Worm (Caenorhabditis elegans) whole organism, L2 larva: ENCODE measurements around the gene rpl-42.
A peak's percentile ranks its signal among the peaks of the same experiment; 100 is the strongest.

ENCODE experiments used
- C34F6.9 ChIP-seq: fragments of 150-350 bp; optimal IDR thresholded peaks from 2 replicates; lab custom pipeline; 2014; ENCODE audit warnings: missing biosample characterization, missing genetic modification characterization
- F13H6.1 ChIP-seq: sonication (generic microtip); optimal IDR thresholded peaks from 2 replicates; lab custom pipeline; 2016; ENCODE audit warnings: missing genetic modification characterization, missing compliant biosample characterization
- R02D3.7 ChIP-seq: fragments of 150-350 bp; optimal IDR thresholded peaks from 2 replicates; lab custom pipeline; 2014; ENCODE audit warnings: missing biosample characterization, missing genetic modification characterization
- Y55F3AM.14 ChIP-seq: fragments of 200-800 bp; sonication (Bioruptor generic); optimal IDR thresholded peaks from 2 replicates; lab custom pipeline; 2018; ENCODE audit warnings: mild to moderate bottlenecking, missing genetic modification characterization, missing compliant biosample characterization
- ZK546.5 ChIP-seq: sonication (generic microtip); optimal IDR thresholded peaks from 2 replicates; lab custom pipeline; 2017; ENCODE audit warnings: missing biosample characterization, missing genetic modification characterization
- alr-1 ChIP-seq: fragments of 150-350 bp; optimal IDR thresholded peaks from 2 replicates; lab custom pipeline; 2014; ENCODE audit warnings: missing biosample characterization, missing genetic modification characterization
- aly-2 ChIP-seq: fragments of 150-350 bp; optimal IDR thresholded peaks from 2 replicates; lab custom pipeline; 2014; ENCODE audit warnings: missing biosample characterization, missing genetic modification characterization
- ama-1 ChIP-seq: fragments of 150-350 bp; optimal IDR thresholded peaks from 2 replicates; lab custom pipeline; 2018; ENCODE audit warnings: inconsistent platforms
- blmp-1 ChIP-seq: sonication (generic microtip); optimal IDR thresholded peaks from 2 replicates; lab custom pipeline; 2017; ENCODE audit warnings: missing genetic modification characterization, mild to moderate bottlenecking, missing compliant biosample characterization, antibody characterized with exemption, moderate library complexity; ENCODE audit not compliant: insufficient read depth
- ceh-16 ChIP-seq: fragments of 150-350 bp; optimal IDR thresholded peaks from 2 replicates; lab custom pipeline; 2014; ENCODE audit warnings: missing biosample characterization, missing genetic modification characterization
- ceh-82 ChIP-seq: fragments of 150-350 bp; optimal IDR thresholded peaks from 2 replicates; lab custom pipeline; 2014; ENCODE audit warnings: missing biosample characterization, missing genetic modification characterization
- crh-2 ChIP-seq: sonication (generic microtip); optimal IDR thresholded peaks from 2 replicates; lab custom pipeline; 2017; ENCODE audit warnings: missing biosample characterization, missing genetic modification characterization
- dmd-4 ChIP-seq: sonication (generic microtip); optimal IDR thresholded peaks from 2 replicates; lab custom pipeline; 2017; ENCODE audit warnings: missing biosample characterization, missing genetic modification characterization
- elt-1 ChIP-seq: fragments of 150-350 bp; optimal IDR thresholded peaks from 2 replicates; lab custom pipeline; 2014; ENCODE audit warnings: missing biosample characterization, missing genetic modification characterization
- fos-1 ChIP-seq: fragments of 150-350 bp; optimal IDR thresholded peaks from 2 replicates; lab custom pipeline; 2014; ENCODE audit warnings: missing biosample characterization, missing genetic modification characterization
- gmeb-1 ChIP-seq: fragments of 150-350 bp; optimal IDR thresholded peaks from 2 replicates; lab custom pipeline; 2014; ENCODE audit warnings: missing biosample characterization, missing genetic modification characterization
- lin-11 ChIP-seq: fragments of 150-350 bp; sonication (generic microtip); optimal IDR thresholded peaks from 2 replicates; lab custom pipeline; 2014; ENCODE audit warnings: missing biosample characterization, missing genetic modification characterization, inconsistent platforms, mixed read lengths
- lin-39 ChIP-seq: fragments of 150-350 bp; optimal IDR thresholded peaks from 2 replicates; lab custom pipeline; 2014; ENCODE audit warnings: missing biosample characterization, missing genetic modification reagents, missing genetic modification characterization
- lsy-2 ChIP-seq, 2 experiments: fragments of 150-350 bp in 1 of 2; sonication (generic microtip) in 1 of 2; optimal IDR thresholded peaks; 2 replicates each; lab custom pipeline; 2014 to 2017; ENCODE audit warnings: missing biosample characterization in 2 of 2, missing genetic modification characterization in 2 of 2
- mab-5 ChIP-seq: fragments of 150-350 bp; optimal IDR thresholded peaks from 2 replicates; lab custom pipeline; 2014; ENCODE audit warnings: missing biosample characterization, missing genetic modification characterization
- mbf-1 ChIP-seq: sonication (generic microtip); optimal IDR thresholded peaks from 2 replicates; lab custom pipeline; 2017; ENCODE audit warnings: missing biosample characterization, missing genetic modification characterization
- mdl-1 ChIP-seq, 2 experiments: fragments of 150-350 bp in 1 of 2; sonication (generic microtip) in 1 of 2; optimal IDR thresholded peaks; 2 replicates each; lab custom pipeline; 2017; ENCODE audit warnings: missing biosample characterization in 2 of 2, missing genetic modification characterization in 2 of 2
- nhr-10 ChIP-seq: sonication (generic microtip); optimal IDR thresholded peaks from 2 replicates; lab custom pipeline; 2017; ENCODE audit warnings: missing biosample characterization, missing genetic modification characterization
- nhr-11 ChIP-seq: fragments of 150-350 bp; optimal IDR thresholded peaks from 2 replicates; lab custom pipeline; 2014; ENCODE audit warnings: missing biosample characterization, missing genetic modification characterization
- nhr-12 ChIP-seq: fragments of 150-350 bp; optimal IDR thresholded peaks from 2 replicates; lab custom pipeline; 2014; ENCODE audit warnings: missing biosample characterization, missing genetic modification characterization
- nhr-129 ChIP-seq: fragments of 150-350 bp; optimal IDR thresholded peaks from 2 replicates; lab custom pipeline; 2014; ENCODE audit warnings: missing biosample characterization, missing genetic modification characterization
- nhr-21 ChIP-seq: fragments of 150-350 bp; optimal IDR thresholded peaks from 2 replicates; lab custom pipeline; 2014; ENCODE audit warnings: missing biosample characterization, missing genetic modification characterization
- nhr-23 ChIP-seq: fragments of 150-350 bp; optimal IDR thresholded peaks from 2 replicates; lab custom pipeline; 2014; ENCODE audit warnings: missing biosample characterization, missing genetic modification reagents, missing genetic modification characterization
- nhr-237 ChIP-seq: fragments of 150-350 bp; optimal IDR thresholded peaks from 2 replicates; lab custom pipeline; 2014; ENCODE audit warnings: missing biosample characterization, missing genetic modification characterization
- nhr-25 ChIP-seq: fragments of 150-350 bp; sonication (generic microtip); optimal IDR thresholded peaks from 3 replicates; lab custom pipeline; 2014; ENCODE audit warnings: missing biosample characterization, missing genetic modification characterization
- nhr-6 ChIP-seq: fragments of 150-350 bp; optimal IDR thresholded peaks from 2 replicates; lab custom pipeline; 2014; ENCODE audit warnings: missing biosample characterization, missing genetic modification characterization
- nhr-77 ChIP-seq: fragments of 150-350 bp; optimal IDR thresholded peaks from 2 replicates; lab custom pipeline; 2014; ENCODE audit warnings: missing biosample characterization, missing genetic modification characterization
- peb-1 ChIP-seq: fragments of 150-350 bp; optimal IDR thresholded peaks from 2 replicates; lab custom pipeline; 2014; ENCODE audit warnings: missing biosample characterization, missing genetic modification characterization
- skn-1 ChIP-seq: sonication (generic microtip); optimal IDR thresholded peaks from 2 replicates; lab custom pipeline; 2017; ENCODE audit warnings: missing biosample characterization, missing genetic modification characterization
- sma-3 ChIP-seq: sonication (generic microtip); optimal IDR thresholded peaks from 2 replicates; lab custom pipeline; 2016; ENCODE audit warnings: missing genetic modification reagents, missing genetic modification characterization, missing compliant biosample characterization
- sma-9 ChIP-seq, 2 experiments: fragments of 150-350 bp in 1 of 2; sonication (generic microtip) in 1 of 2; optimal IDR thresholded peaks; 2 replicates each; lab custom pipeline; 2014 to 2016; ENCODE audit warnings: missing genetic modification characterization in 2 of 2, mild to moderate bottlenecking in 1 of 2, missing biosample characterization in 1 of 2, missing compliant biosample characterization in 1 of 2, missing genetic modification reagents in 1 of 2, moderate library complexity in 1 of 2
- snpc-4 ChIP-seq: fragments of 150-350 bp; optimal IDR thresholded peaks from 2 replicates; lab custom pipeline; 2014; ENCODE audit warnings: missing biosample characterization, missing genetic modification characterization
- unc-39 ChIP-seq: fragments of 150-350 bp; optimal IDR thresholded peaks from 2 replicates; lab custom pipeline; 2014; ENCODE audit warnings: missing biosample characterization, missing genetic modification characterization
- unc-55 ChIP-seq: fragments of 150-350 bp; sonication (generic microtip); optimal IDR thresholded peaks from 3 replicates; lab custom pipeline; 2014; ENCODE audit warnings: missing biosample characterization, missing genetic modification reagents, missing genetic modification characterization
- unc-62 ChIP-seq: fragments of 150-350 bp; optimal IDR thresholded peaks from 2 replicates; lab custom pipeline; 2014; ENCODE audit warnings: missing biosample characterization, missing genetic modification reagents, missing genetic modification characterization
- zag-1 ChIP-seq: fragments of 150-350 bp; optimal IDR thresholded peaks from 2 replicates; lab custom pipeline; 2014; ENCODE audit warnings: missing biosample characterization, missing genetic modification characterization
- ztf-1 ChIP-seq: fragments of 200-800 bp; sonication (Bioruptor generic); conservative IDR thresholded peaks from 2 replicates; pipeline ENCODE4 v1.3.6; 2022; ENCODE audit warnings: missing genetic modification characterization, missing compliant biosample characterization
- ztf-11 ChIP-seq: sonication (generic microtip); optimal IDR thresholded peaks from 2 replicates; lab custom pipeline; 2017; ENCODE audit warnings: missing biosample characterization, missing genetic modification characterization
- ztf-4 ChIP-seq: fragments of 150-350 bp; optimal IDR thresholded peaks from 2 replicates; lab custom pipeline; 2014; ENCODE audit warnings: missing biosample characterization, missing genetic modification characterization

rpl-42 gene

ce11 chrII:11076550-11076949, 16.0 kb upstream of the rpl-42 start:
- TF ChIP-seq gmeb-1 (tag; lab: Kevin White, UChicago) (no peak), unc-55 (GFP tag; lab: Kevin White, UChicago) (no peak), nhr-10 (no peak), elt-1 (tag; lab: Kevin White, UChicago) (peak; percentile 79), R02D3.7 (no peak), ztf-4 (tag; lab: Kevin White, UChicago) (no peak), aly-2 (tag; lab: Kevin White, UChicago) (no peak), dmd-4 (tag; lab: Kevin White, UChicago) (no peak), blmp-1 (tag; lab: Kevin White, UChicago) (peak; percentile 8), ztf-11 (tag; lab: Kevin White, UChicago) (no peak), skn-1 (no peak), ceh-16 (tag; lab: Kevin White, UChicago) (peak; percentile 81), sma-3 (GFP tag; lab: Kevin White, UChicago) (no peak), ztf-1 (GFP tag; lab: Robert Waterston, UW) (no peak), alr-1 (tag; lab: Kevin White, UChicago) (no peak), nhr-12 (no peak), ZK546.5 (tag; lab: Kevin White, UChicago) (no peak), sma-9 (GFP tag; optimal IDR thresholded peaks at IDR 0.05; lab: Kevin White, UChicago) (no peak), sma-9 (tag; optimal IDR thresholded peaks at IDR 0.05; lab: Kevin White, UChicago) (no peak), Y55F3AM.14 (GFP tag; lab: Kevin White, UChicago) (no peak), lin-39 (tag; lab: Kevin White, UChicago) (no peak), unc-39 (no peak), nhr-77 (tag; lab: Kevin White, UChicago) (no peak), nhr-23 (tag; lab: Kevin White, UChicago) (peak; percentile 81), nhr-6 (tag; lab: Kevin White, UChicago) (no peak), zag-1 (no peak), fos-1 (tag; lab: Kevin White, UChicago) (no peak), mbf-1 (tag; lab: Kevin White, UChicago) (no peak), nhr-129 (tag; lab: Kevin White, UChicago) (no peak)

DNA sequence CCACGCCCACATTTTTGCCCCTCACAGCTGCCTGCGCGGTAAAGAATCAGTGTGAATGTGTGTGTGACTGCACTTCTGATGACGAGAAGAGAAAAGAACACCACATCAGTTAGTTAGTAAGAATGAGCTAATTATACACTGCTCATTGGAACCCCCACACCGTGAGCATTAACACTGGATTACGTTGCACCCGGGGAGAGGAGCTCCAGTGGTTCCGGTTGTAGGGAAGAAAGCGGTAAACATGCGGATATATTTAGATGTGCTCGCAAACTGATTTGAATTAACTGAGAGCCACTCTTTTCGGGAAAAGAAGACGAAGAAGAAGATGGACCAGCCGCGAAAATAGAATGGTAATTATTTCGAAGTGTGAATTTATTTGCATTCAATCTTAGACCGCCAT, 5.7 kb upstream of the rpl-42 start:
- TF ChIP-seq ama-1 (lab: Kevin White, UChicago) (no peak), snpc-4 (no peak), nhr-77 (tag; lab: Kevin White, UChicago) (no peak), F13H6.1 (tag; lab: Kevin White, UChicago) (no peak), nhr-237 (no peak), peb-1 (no peak), nhr-21 (tag; lab: Kevin White, UChicago) (no peak), zag-1 (no peak), lin-11 (tag; lab: Kevin White, UChicago) (no peak), fos-1 (tag; lab: Kevin White, UChicago) (no peak), lsy-2 (tag; optimal IDR thresholded peaks at IDR 0.05; lab: Kevin White, UChicago) (no peak), nhr-12 (no peak), nhr-10 (no peak)

DNA sequence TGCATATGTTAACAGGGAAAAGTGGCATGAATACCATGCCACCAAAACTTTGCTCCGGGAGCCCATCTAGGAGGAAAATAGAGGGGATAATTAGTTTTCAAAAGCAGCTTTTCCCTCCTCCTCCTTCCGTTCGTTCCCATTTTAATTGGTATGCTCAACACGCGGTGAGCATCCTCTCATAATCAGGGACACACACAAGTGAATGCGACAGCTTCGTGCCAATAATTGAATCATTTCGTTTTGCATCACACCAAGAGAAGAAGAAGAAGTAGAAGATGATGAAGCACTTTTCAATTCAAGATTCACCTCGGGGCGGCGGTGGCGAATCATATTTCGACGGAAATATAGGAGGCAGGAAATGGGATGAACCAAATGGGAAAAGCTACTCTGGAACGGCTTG, 4.4 kb upstream of the rpl-42 start:
- no peak for TF ChIP-seq C34F6.9 (tag; lab: Kevin White, UChicago)
- no peak for TF ChIP-seq crh-2
- TF ChIP-seq mab-5 (tag; lab: Kevin White, UChicago): no peak
- no peak for TF ChIP-seq nhr-6 (tag; lab: Kevin White, UChicago)
- no peak for TF ChIP-seq lin-39 (tag; lab: Kevin White, UChicago)
- TF ChIP-seq nhr-129 (tag; lab: Kevin White, UChicago): no peak
- TF ChIP-seq lsy-2 (tag; optimal IDR thresholded peaks at IDR 0.05; lab: Kevin White, UChicago): no peak
- TF ChIP-seq mdl-1 (tag; optimal IDR thresholded peaks at IDR 0.05; lab: Kevin White, UChicago): no peak
- TF ChIP-seq gmeb-1 (tag; lab: Kevin White, UChicago): no peak
- no peak for TF ChIP-seq nhr-11 (tag; lab: Kevin White, UChicago)
- no peak for TF ChIP-seq nhr-25
- no peak for TF ChIP-seq ceh-82 (tag; lab: Kevin White, UChicago)
- no peak for TF ChIP-seq ZK546.5 (tag; lab: Kevin White, UChicago)
- TF ChIP-seq unc-62 (GFP tag; lab: Kevin White, UChicago): no peak
- no peak for TF ChIP-seq nhr-21 (tag; lab: Kevin White, UChicago)
- no peak for TF ChIP-seq nhr-23 (tag; lab: Kevin White, UChicago)
- no peak for TF ChIP-seq nhr-237
- no peak for TF ChIP-seq skn-1
- no peak for TF ChIP-seq nhr-77 (tag; lab: Kevin White, UChicago)
